Fruit fly (Drosophila melanogaster): ENCODE measurements around the gene mys.

DNA sequence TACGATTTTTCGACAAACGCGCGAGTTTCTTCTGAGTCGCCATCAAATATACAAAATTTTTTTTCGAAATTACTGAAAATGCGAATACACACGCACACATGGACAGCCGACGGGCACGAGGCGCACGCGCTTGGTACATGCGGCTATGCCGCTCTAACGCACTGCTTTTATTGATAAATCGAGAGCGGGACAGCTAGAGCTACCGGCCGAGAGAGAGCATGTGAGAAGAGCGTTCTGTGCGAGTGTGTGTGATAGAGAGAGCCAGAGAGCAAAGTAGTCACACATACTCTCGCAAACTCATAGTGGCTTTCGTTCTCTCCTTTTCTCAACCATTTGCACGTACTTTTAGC, 549 bp upstream of the mys start:
- TF ChIP-seq CG7368 (GFP tag; optimal IDR thresholded peaks at IDR 0.05) (no peak), Sox15 (GFP tag; optimal IDR thresholded peaks at IDR 0.05) (no peak), CG11294 (GFP tag; IDR thresholded peaks at IDR 0.05) (no peak), Gug (GFP tag; IDR thresholded peaks at IDR 0.05) (no peak), pdm3 (GFP tag; optimal IDR thresholded peaks at IDR 0.05) (no peak), CG1621 (tag; optimal IDR thresholded peaks at IDR 0.05) (peak; percentile 16), acj6 (GFP tag; optimal IDR thresholded peaks at IDR 0.05) (no peak), Eip93F (GFP tag; optimal IDR thresholded peaks at IDR 0.05) (peak; percentile 62), Lpt (GFP tag; optimal IDR thresholded peaks at IDR 0.05) (no peak), spab (GFP tag; optimal IDR thresholded peaks at IDR 0.05) (no peak), svp (GFP tag) (peak; percentile 61), CG6792 (GFP tag; optimal IDR thresholded peaks at IDR 0.05) (no peak)

All from whole organism, prepupa.